Worm (Caenorhabditis elegans): ENCODE measurements around the gene Y58A7A.1.

ce11 chrV:5046558-5046957, 22.8 kb downstream of the Y58A7A.1 start:
- TF ChIP-seq zag-1 (tag; optimal IDR thresholded peaks at IDR 0.05) (no peak), elt-1 (tag; optimal IDR thresholded peaks at IDR 0.05) (no peak), ztf-4 (tag; optimal IDR thresholded peaks at IDR 0.05) (no peak), snpc-4 (tag; optimal IDR thresholded peaks at IDR 0.05) (no peak), egl-27 (tag; optimal IDR thresholded peaks at IDR 0.05) (no peak), R02D3.7 (tag; optimal IDR thresholded peaks at IDR 0.05) (no peak)

All from whole organism, L2 larva.